Worm (Caenorhabditis elegans): ENCODE data around the gene B0554.2.

Gene B0554.2

ce11 chrV:414630-415029 is 19.4 kb upstream of the B0554.2 start, which contains the start of gene dod-19:
Gene dod-19, minus strand, starts transcription at chrV:414759.
- TF ChIP-seq klf-2 (GFP tag; conservative IDR thresholded peaks at IDR 0.05) = no peak
- TF ChIP-seq ztf-23 (GFP tag; IDR thresholded peaks at IDR 0.05) = no peak
- TF ChIP-seq med-1 (GFP tag; optimal IDR thresholded peaks at IDR 0.05; ENCODE audit: insufficient read depth) = no peak
- TF ChIP-seq flt-1 (GFP tag; IDR thresholded peaks at IDR 0.05) = no peak
- no peak for TF ChIP-seq tab-1 (GFP tag; IDR thresholded peaks at IDR 0.05)
- TF ChIP-seq cog-1 (tag; optimal IDR thresholded peaks at IDR 0.05) = no peak
- TF ChIP-seq T22C8.4 (GFP tag; IDR thresholded peaks at IDR 0.05) = no peak
- TF ChIP-seq ref-1 (GFP tag; conservative IDR thresholded peaks at IDR 0.05) = no peak
- TF ChIP-seq ztf-29 (GFP tag; IDR thresholded peaks at IDR 0.05) = no peak

DNA sequence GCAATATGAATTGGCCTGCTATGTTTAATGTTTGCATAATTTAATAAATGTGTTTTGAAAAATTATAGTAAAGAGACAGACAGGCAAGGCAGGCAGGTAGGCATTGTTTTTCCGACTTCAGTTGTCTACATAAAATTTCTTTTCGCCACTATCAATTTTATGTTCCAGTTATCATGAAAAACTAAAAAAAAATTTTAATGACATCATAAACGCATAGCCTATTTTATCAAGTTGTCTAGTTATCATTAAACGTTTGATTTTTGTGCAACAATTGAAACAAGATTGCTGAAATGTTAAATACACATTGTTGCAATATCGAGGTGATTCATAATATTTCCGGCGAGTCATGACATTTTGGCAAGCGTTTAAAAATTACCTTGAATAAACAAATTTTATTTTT is 18.9 kb upstream of the B0554.2 start:
- TF ChIP-seq cog-1 (tag; optimal IDR thresholded peaks at IDR 0.05) (no peak), ztf-23 (GFP tag; IDR thresholded peaks at IDR 0.05) (no peak), tab-1 (GFP tag; IDR thresholded peaks at IDR 0.05) (no peak), klf-2 (GFP tag; conservative IDR thresholded peaks at IDR 0.05) (no peak), flt-1 (GFP tag; IDR thresholded peaks at IDR 0.05) (no peak), ref-1 (GFP tag; conservative IDR thresholded peaks at IDR 0.05) (no peak), med-1 (GFP tag; optimal IDR thresholded peaks at IDR 0.05; ENCODE audit: insufficient read depth) (no peak)

DNA sequence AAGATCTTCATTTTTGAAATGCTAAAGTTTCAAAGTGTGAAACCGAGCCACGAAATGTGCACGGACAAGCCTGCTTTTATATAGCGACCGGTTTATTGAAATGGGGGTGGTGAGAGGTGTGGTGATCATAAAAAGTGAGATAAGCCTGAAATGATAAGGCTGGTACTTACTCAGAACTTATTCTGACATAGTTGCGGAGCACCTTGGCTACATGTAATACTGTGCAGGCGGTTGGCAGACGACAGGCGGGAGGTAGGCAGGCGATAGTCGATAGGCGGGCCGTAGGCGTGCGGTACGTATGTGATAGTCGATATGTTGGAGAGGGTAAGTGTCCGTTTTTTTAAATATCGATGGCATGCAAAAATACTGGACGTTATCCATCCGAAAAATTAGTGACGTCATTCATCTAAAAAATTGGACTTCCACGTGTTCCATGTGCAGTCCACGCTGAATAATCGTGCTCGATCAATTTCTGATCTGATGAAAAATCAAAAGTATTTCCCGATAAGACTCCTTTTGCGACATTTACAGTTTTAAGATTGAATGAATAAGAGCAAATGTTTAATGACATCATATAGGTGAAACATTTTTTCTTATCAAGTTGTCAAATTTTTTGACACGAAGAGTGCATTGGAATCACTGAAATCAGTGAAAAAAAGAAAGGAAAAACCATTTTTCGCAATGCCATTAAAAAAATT is 16.2 kb upstream of the B0554.2 start, which contains the start of gene irg-8:
Gene irg-8 (minus strand): TSS at position 51 of the 698 bp plus-strand sequence.
- TF ChIP-seq T22C8.4 (GFP tag; IDR thresholded peaks at IDR 0.05) = no peak
- no peak for TF ChIP-seq tab-1 (GFP tag; IDR thresholded peaks at IDR 0.05)
- TF ChIP-seq med-1 (GFP tag; optimal IDR thresholded peaks at IDR 0.05; ENCODE audit: insufficient read depth) = no peak
- no peak for TF ChIP-seq flt-1 (GFP tag; IDR thresholded peaks at IDR 0.05)
- no peak for TF ChIP-seq ref-1 (GFP tag; conservative IDR thresholded peaks at IDR 0.05)
- TF ChIP-seq ztf-29 (GFP tag; IDR thresholded peaks at IDR 0.05) = no peak
- TF ChIP-seq cog-1 (tag; optimal IDR thresholded peaks at IDR 0.05) = no peak
- no peak for TF ChIP-seq klf-2 (GFP tag; conservative IDR thresholded peaks at IDR 0.05)
- TF ChIP-seq ztf-23 (GFP tag; IDR thresholded peaks at IDR 0.05) = no peak

DNA sequence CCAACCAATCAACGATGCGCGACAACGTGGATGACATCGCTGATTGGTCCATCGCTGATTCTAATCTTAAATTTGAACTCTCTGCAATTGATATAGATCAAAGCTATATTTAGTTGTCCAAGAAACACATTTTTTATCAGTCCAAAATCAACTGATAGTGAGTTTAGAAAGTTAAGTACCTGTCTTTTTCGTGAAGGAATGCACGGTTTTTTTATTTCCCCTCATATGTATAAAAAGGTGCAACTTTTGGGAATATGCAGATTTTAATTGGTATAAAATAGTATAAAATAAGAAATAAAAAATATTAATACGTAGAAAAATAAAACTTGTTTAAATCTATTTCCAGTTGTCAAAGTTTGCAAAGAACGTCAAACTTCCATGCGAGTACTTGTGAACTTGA is 15.6 kb upstream of the B0554.2 start, which contains the start of gene Y39D8A.1:
Gene Y39D8A.1 (plus strand): TSS at position 301 of the 400 bp plus-strand sequence.
- no peak for TF ChIP-seq flt-1 (GFP tag; IDR thresholded peaks at IDR 0.05)
- no peak for TF ChIP-seq cog-1 (tag; optimal IDR thresholded peaks at IDR 0.05)
- no peak for TF ChIP-seq T22C8.4 (GFP tag; IDR thresholded peaks at IDR 0.05)
- TF ChIP-seq tab-1 (GFP tag; IDR thresholded peaks at IDR 0.05) = no peak
- no peak for TF ChIP-seq med-1 (GFP tag; optimal IDR thresholded peaks at IDR 0.05; ENCODE audit: insufficient read depth)
- TF ChIP-seq ref-1 (GFP tag; conservative IDR thresholded peaks at IDR 0.05) = no peak
- no peak for TF ChIP-seq klf-2 (GFP tag; conservative IDR thresholded peaks at IDR 0.05)
- no peak for TF ChIP-seq ztf-23 (GFP tag; IDR thresholded peaks at IDR 0.05)
- TF ChIP-seq ztf-29 (GFP tag; IDR thresholded peaks at IDR 0.05) = no peak

DNA sequence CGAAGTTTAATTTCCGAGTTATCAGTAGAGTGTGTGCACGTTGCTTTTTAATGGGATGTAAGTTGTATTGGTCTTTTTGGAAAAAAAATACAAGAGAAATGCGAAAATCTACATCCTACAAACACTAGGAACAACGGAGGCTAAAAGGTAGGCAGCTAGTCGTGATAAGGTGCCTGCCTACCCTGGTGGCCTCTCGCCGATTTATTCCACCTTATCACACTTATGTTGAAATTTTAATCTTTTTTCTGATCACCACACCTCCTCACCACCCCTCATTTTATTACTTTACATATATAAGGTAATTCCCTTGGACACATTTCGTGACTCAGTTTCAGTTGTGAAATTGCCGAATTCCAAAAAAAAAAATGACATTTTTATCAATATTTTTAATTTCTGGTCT is 11.9 kb upstream of the B0554.2 start, which contains the start of gene dod-20:
Gene dod-20 (plus strand): TSS at position 301 of the 400 bp plus-strand sequence.
- TF ChIP-seq ztf-29 (GFP tag; IDR thresholded peaks at IDR 0.05) = no peak
- TF ChIP-seq klf-2 (GFP tag; conservative IDR thresholded peaks at IDR 0.05) = no peak
- TF ChIP-seq tab-1 (GFP tag; IDR thresholded peaks at IDR 0.05) = no peak
- TF ChIP-seq flt-1 (GFP tag; IDR thresholded peaks at IDR 0.05) = no peak
- no peak for TF ChIP-seq ref-1 (GFP tag; conservative IDR thresholded peaks at IDR 0.05)

ce11 chrV:424140-424539 is 9.9 kb upstream of the B0554.2 start, which contains the start of gene B0554.5:
Gene B0554.5, plus strand, starts transcription at chrV:424440.
- TF ChIP-seq cog-1 (tag; optimal IDR thresholded peaks at IDR 0.05) (no peak), flt-1 (GFP tag; IDR thresholded peaks at IDR 0.05) (no peak), ztf-23 (GFP tag; IDR thresholded peaks at IDR 0.05) (no peak), T22C8.4 (GFP tag; IDR thresholded peaks at IDR 0.05) (no peak), ztf-29 (GFP tag; IDR thresholded peaks at IDR 0.05) (no peak), med-1 (GFP tag; optimal IDR thresholded peaks at IDR 0.05; ENCODE audit: insufficient read depth) (no peak), ref-1 (GFP tag; conservative IDR thresholded peaks at IDR 0.05) (no peak), klf-2 (GFP tag; conservative IDR thresholded peaks at IDR 0.05) (no peak), tab-1 (GFP tag; IDR thresholded peaks at IDR 0.05) (no peak)

DNA sequence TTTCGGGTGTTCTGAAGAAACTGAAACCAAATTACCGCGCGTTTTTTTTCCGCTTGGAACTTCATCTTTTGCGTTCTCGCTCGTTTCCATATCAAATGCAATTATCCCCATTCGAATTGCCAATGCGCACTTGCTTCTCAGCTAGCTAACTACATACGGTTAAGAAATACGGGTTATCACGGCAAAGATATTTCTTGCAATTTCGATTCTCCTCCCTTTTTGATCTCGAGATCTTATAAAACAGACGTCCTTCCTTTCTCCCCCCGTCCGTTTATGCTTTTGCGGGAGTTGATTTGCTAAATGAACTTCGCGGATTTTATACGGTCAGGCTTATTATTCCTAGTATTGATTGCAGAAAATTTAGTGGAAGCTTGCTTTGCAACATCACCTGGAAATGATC is 5.2 kb upstream of the B0554.2 start, which contains the start of gene B0554.4:
Gene B0554.4 (plus strand): TSS at position 301 of the 400 bp plus-strand sequence.
- TF ChIP-seq ztf-23 (GFP tag; IDR thresholded peaks at IDR 0.05) (no peak), klf-2 (GFP tag; conservative IDR thresholded peaks at IDR 0.05) (no peak), tab-1 (GFP tag; IDR thresholded peaks at IDR 0.05) (no peak), med-1 (GFP tag; optimal IDR thresholded peaks at IDR 0.05; ENCODE audit: insufficient read depth) (no peak), ref-1 (GFP tag; conservative IDR thresholded peaks at IDR 0.05) (no peak), T22C8.4 (GFP tag; IDR thresholded peaks at IDR 0.05) (no peak), cog-1 (tag; optimal IDR thresholded peaks at IDR 0.05) (no peak), ztf-29 (GFP tag; IDR thresholded peaks at IDR 0.05) (no peak), flt-1 (GFP tag; IDR thresholded peaks at IDR 0.05) (no peak)

- no peak for TF ChIP-seq tab-1 (GFP tag; IDR thresholded peaks at IDR 0.05)
These were observed 1.0 kb upstream of the B0554.2 start for ce11 chrV:432991-433390.

DNA sequence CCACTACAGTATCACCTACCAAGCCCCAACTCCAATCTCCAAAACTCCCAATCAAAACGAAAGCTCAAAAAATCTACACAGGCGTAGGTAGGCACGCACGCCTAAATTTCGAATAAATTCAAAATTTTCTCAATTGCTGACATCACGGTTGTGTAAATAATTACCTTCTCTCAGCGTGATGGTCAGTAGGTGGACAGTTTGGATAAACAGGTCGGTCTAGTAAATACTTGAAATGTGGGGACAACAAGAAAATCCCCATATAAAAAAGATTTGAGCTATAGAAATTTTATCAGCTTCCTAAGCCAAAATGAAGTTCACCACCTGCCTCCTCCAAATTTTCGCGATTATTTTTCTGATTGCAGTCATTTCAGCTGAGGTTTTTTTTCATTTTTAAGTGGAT is 4.1 kb downstream of the B0554.2 start, which contains the start of gene B0554.1:
Gene B0554.1 (plus strand): TSS at position 301 of the 400 bp plus-strand sequence.
- TF ChIP-seq klf-2 (GFP tag; conservative IDR thresholded peaks at IDR 0.05) (no peak), ztf-29 (GFP tag; IDR thresholded peaks at IDR 0.05) (no peak), ref-1 (GFP tag; conservative IDR thresholded peaks at IDR 0.05) (no peak), cog-1 (tag; optimal IDR thresholded peaks at IDR 0.05) (no peak)

- TF ChIP-seq T22C8.4 (GFP tag; IDR thresholded peaks at IDR 0.05) (no peak), klf-2 (GFP tag; conservative IDR thresholded peaks at IDR 0.05) (no peak), flt-1 (GFP tag; IDR thresholded peaks at IDR 0.05) (no peak), tab-1 (GFP tag; IDR thresholded peaks at IDR 0.05) (no peak), cog-1 (tag; optimal IDR thresholded peaks at IDR 0.05) (no peak), ztf-29 (GFP tag; IDR thresholded peaks at IDR 0.05) (no peak), ztf-23 (GFP tag; IDR thresholded peaks at IDR 0.05) (no peak), med-1 (GFP tag; optimal IDR thresholded peaks at IDR 0.05; ENCODE audit: insufficient read depth) (no peak), ref-1 (GFP tag; conservative IDR thresholded peaks at IDR 0.05) (no peak)
These were observed 5.3 kb downstream of the B0554.2 start for ce11 chrV:439183-439749.

Data from whole organism, midembryonic.